Worm (Caenorhabditis elegans): Measurements from ENCODE around the gene clec-254.

DNA sequence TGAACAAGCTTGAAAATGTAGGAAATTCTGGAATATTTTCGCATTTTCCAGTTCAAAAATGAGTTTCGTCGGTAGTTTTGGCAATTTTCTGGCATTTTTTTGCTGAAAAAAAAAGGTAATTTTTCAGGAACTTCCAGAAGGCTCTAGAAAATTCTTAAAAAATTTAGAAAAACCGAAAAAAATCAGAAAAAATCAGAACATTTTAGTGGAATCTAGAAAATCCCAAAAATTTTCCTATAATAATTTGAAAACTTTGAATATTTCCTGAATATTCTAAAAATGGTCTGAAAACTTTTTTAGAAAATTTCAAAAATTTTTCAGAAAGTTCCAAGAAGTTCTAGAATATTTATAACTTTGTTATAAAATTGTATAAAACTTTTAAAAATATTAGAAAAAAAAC is 32.5 kb upstream of the clec-254 start, which contains the start of gene Y17D7B.3:
- TF ChIP-seq daf-12 (tag; optimal IDR thresholded peaks at IDR 0.05) (no peak), fos-1 (tag; optimal IDR thresholded peaks at IDR 0.05) (no peak), ama-1 (optimal IDR thresholded peaks at IDR 0.05) (no peak), elt-1 (tag; optimal IDR thresholded peaks at IDR 0.05) (no peak), snpc-4 (tag; optimal IDR thresholded peaks at IDR 0.05) (no peak), elt-3 (tag; optimal IDR thresholded peaks at IDR 0.05) (no peak), nhr-237 (tag; optimal IDR thresholded peaks at IDR 0.05) (no peak), ztf-11 (tag; optimal IDR thresholded peaks at IDR 0.05) (no peak)

Data from whole organism, L3 larva.